Worm (Caenorhabditis elegans): Measurements from ENCODE around the gene tyra-3.

The tyra-3 gene

ce11 chrX:4982009-4982625, 34.3 kb downstream of the tyra-3 start:
- peak; percentile 8 to 33 for TF ChIP-seq lsy-2 (tag; optimal IDR thresholded peaks at IDR 0.05)
- peak; percentile 84 for TF ChIP-seq fkh-8 (tag; optimal IDR thresholded peaks at IDR 0.05)
- no peak for TF ChIP-seq mdl-1 (tag; optimal IDR thresholded peaks at IDR 0.05)
- TF ChIP-seq ama-1 (optimal IDR thresholded peaks at IDR 0.05) = no peak
- no peak for TF ChIP-seq zag-1 (tag; optimal IDR thresholded peaks at IDR 0.05)
- TF ChIP-seq Y116A8C.19 (tag; optimal IDR thresholded peaks at IDR 0.05; ENCODE audit: borderline replicate concordance) = no peak
- no peak for TF ChIP-seq egl-27 (tag; optimal IDR thresholded peaks at IDR 0.05)
- no peak for TF ChIP-seq lin-35 (GFP tag; optimal IDR thresholded peaks at IDR 0.05)
- TF ChIP-seq nhr-11 (tag; optimal IDR thresholded peaks at IDR 0.05) = no peak
- TF ChIP-seq tlp-1 (tag; optimal IDR thresholded peaks at IDR 0.05) = no peak
- TF ChIP-seq alr-1 (tag; optimal IDR thresholded peaks at IDR 0.05; ENCODE audit: borderline replicate concordance) = no peak
- 0 out of 2 replicates have a peak, but pooled peaks have one; percentile 14 for TF ChIP-seq unc-98 (GFP tag; IDR thresholded peaks at IDR 0.05)
- no peak for TF ChIP-seq hlh-4 (tag; optimal IDR thresholded peaks at IDR 0.05)
- TF ChIP-seq ceh-8 (GFP tag; optimal IDR thresholded peaks at IDR 0.05) = peak; percentile 71
- TF ChIP-seq ets-5 (GFP tag; IDR thresholded peaks at IDR 0.05) = no peak
- TF ChIP-seq F16B12.6 (tag; optimal IDR thresholded peaks at IDR 0.05) = no peak
- peak; percentile 25 for TF ChIP-seq isw-1 (GFP tag; IDR thresholded peaks at IDR 0.05)
- no peak for TF ChIP-seq ceh-88 (GFP tag; IDR thresholded peaks at IDR 0.05)
- TF ChIP-seq nhr-28 (tag; optimal IDR thresholded peaks at IDR 0.05) = no peak
- TF ChIP-seq mef-2 (tag; optimal IDR thresholded peaks at IDR 0.05) = no peak
- TF ChIP-seq nhr-90 (tag; optimal IDR thresholded peaks at IDR 0.05; ENCODE audit: poor library complexity) = no peak
- TF ChIP-seq ces-1 (GFP tag; optimal IDR thresholded peaks at IDR 0.05) = no peak
- peak; percentile 79 for TF ChIP-seq unc-86 (tag; optimal IDR thresholded peaks at IDR 0.05)
- no peak for TF ChIP-seq aha-1 (tag; optimal IDR thresholded peaks at IDR 0.05)
- no peak for TF ChIP-seq nhr-20 (tag; optimal IDR thresholded peaks at IDR 0.05)
- TF ChIP-seq nhr-77 (tag; optimal IDR thresholded peaks at IDR 0.05) = no peak
- TF ChIP-seq nhr-84 (tag; optimal IDR thresholded peaks at IDR 0.05) = no peak
- peak; percentile 94 for TF ChIP-seq lin-14 (GFP tag; optimal IDR thresholded peaks at IDR 0.05)
- no peak for TF ChIP-seq nhr-12 (tag; optimal IDR thresholded peaks at IDR 0.05)
- no peak for TF ChIP-seq aly-2 (tag; optimal IDR thresholded peaks at IDR 0.05)
- no peak for TF ChIP-seq sox-4 (tag; optimal IDR thresholded peaks at IDR 0.05)
- no peak for TF ChIP-seq skn-1 (tag; optimal IDR thresholded peaks at IDR 0.05)
- TF ChIP-seq nhr-19 (GFP tag; conservative IDR thresholded peaks at IDR 0.05) = peak; percentile 61
- no peak for TF ChIP-seq irx-1 (tag; optimal IDR thresholded peaks at IDR 0.05)
- peak; percentile 33 for TF ChIP-seq ztf-4 (tag; optimal IDR thresholded peaks at IDR 0.05)
- TF ChIP-seq lin-15B (tag; optimal IDR thresholded peaks at IDR 0.05) = no peak
- no peak for TF ChIP-seq sptf-1 (tag; optimal IDR thresholded peaks at IDR 0.05)
- TF ChIP-seq tbx-2 (tag; optimal IDR thresholded peaks at IDR 0.05) = peak; percentile 75
- no peak for TF ChIP-seq pag-3 (tag; optimal IDR thresholded peaks at IDR 0.05; ENCODE audit: borderline replicate concordance, insufficient read depth)
- no peak for TF ChIP-seq hpl-2 (GFP tag; optimal IDR thresholded peaks at IDR 0.05)
- no peak for TF ChIP-seq nhr-85 (tag)
- TF ChIP-seq zip-4 (GFP tag; optimal IDR thresholded peaks at IDR 0.05) = peak; percentile 7
- no peak for TF ChIP-seq elt-3 (tag; optimal IDR thresholded peaks at IDR 0.05)
- TF ChIP-seq nhr-47 (tag; optimal IDR thresholded peaks at IDR 0.05) = peak; percentile 69
- TF ChIP-seq lin-13 (GFP tag; optimal IDR thresholded peaks at IDR 0.05) = no peak
- TF ChIP-seq jun-1 (tag; optimal IDR thresholded peaks at IDR 0.05) = no peak
- peak in 1 of 2 experiments; percentile 28 for TF ChIP-seq ztf-11 (tag; optimal IDR thresholded peaks at IDR 0.05)
- TF ChIP-seq rnt-1 (tag; optimal IDR thresholded peaks at IDR 0.05) = no peak
- no peak for TF ChIP-seq blmp-1 (tag; optimal IDR thresholded peaks at IDR 0.05)
- TF ChIP-seq vab-15 (tag; optimal IDR thresholded peaks at IDR 0.05) = peak; percentile 28
- TF ChIP-seq snpc-4 (tag; optimal IDR thresholded peaks at IDR 0.05) = no peak
- TF ChIP-seq C04F5.9 (tag; optimal IDR thresholded peaks at IDR 0.05) = no peak
- TF ChIP-seq C16A3.4 (tag; optimal IDR thresholded peaks at IDR 0.05) = no peak
